Fruit fly (Drosophila melanogaster): Measurements from ENCODE around the gene robl62A.

DNA sequence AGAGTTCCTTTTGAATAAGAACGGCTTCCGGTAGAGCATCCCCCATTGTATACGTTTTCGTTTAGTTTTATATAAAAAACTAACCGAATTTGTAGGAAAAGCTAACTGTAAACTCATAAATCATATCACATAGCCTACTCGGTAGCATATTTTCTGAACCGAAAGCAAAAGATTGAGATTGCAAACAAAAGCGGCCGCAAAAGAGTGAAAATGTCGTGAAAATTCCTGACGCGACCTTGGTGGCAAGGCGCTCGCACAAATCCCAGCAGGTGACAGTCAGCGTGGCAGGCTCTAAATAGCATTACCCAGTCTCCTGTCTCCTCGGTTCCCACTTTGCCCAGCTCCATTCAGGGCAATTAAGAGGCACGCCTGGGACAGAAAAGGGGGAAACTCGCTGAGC lies 5.5 kb upstream of the robl62A start, which contains the start of gene Naa30B:
- TF ChIP-seq CG4496 (GFP tag; IDR thresholded peaks at IDR 0.05) (no peak), Pif1A (GFP tag; optimal IDR thresholded peaks at IDR 0.05) (no peak)

All from whole organism, pupa.